Fruit fly (Drosophila melanogaster) whole organism, adult: Measurements from ENCODE around the gene armi.
A peak's percentile ranks its signal among the peaks of the same experiment; 100 is the strongest.

Experiments used
- CG11617 ChIP-seq: fragments of 200-800 bp; sonication (Bioruptor generic); optimal IDR thresholded peaks from 2 replicates; lab custom pipeline; 2017; ENCODE audit warnings: mild to moderate bottlenecking, missing biosample characterization, missing genetic modification reagents, missing genetic modification characterization
- CG12768 ChIP-seq: fragments of 200-800 bp; sonication (Bioruptor generic); optimal IDR thresholded peaks from 2 replicates; lab custom pipeline; 2017; ENCODE audit warnings: missing biosample characterization, missing genetic modification characterization, mild to moderate bottlenecking, moderate library complexity, missing genetic modification reagents
- CG14711 ChIP-seq: fragments of 200-800 bp; sonication (Bioruptor generic); optimal IDR thresholded peaks from 2 replicates; lab custom pipeline; 2018; ENCODE audit warnings: missing biosample characterization, mild to moderate bottlenecking, missing genetic modification characterization, moderate library complexity
- CG1620 ChIP-seq: fragments of 200-800 bp; sonication (Bioruptor generic); optimal IDR thresholded peaks from 2 replicates; lab custom pipeline; 2016; ENCODE audit warnings: missing biosample characterization, missing genetic modification characterization
- CG33017 ChIP-seq: fragments of 200-800 bp; sonication (Bioruptor generic); optimal IDR thresholded peaks from 2 replicates; lab custom pipeline; 2018; ENCODE audit warnings: missing biosample characterization, mild to moderate bottlenecking, missing genetic modification characterization, moderate library complexity
- CG5204 ChIP-seq: fragments of 200-800 bp; sonication (Bioruptor generic); optimal IDR thresholded peaks from 2 replicates; lab custom pipeline; 2016; ENCODE audit warnings: missing biosample characterization, missing genetic modification characterization
- CG7045 ChIP-seq: fragments of 200-800 bp; sonication (Bioruptor generic); optimal IDR thresholded peaks from 2 replicates; lab custom pipeline; 2017; ENCODE audit warnings: missing biosample characterization, mild to moderate bottlenecking, missing genetic modification characterization
- CG7101 ChIP-seq: fragments of 200-800 bp; sonication (Bioruptor generic); optimal IDR thresholded peaks from 2 replicates; lab custom pipeline; 2018; ENCODE audit warnings: missing biosample characterization, mild to moderate bottlenecking, missing genetic modification characterization, moderate library complexity
- Clk ChIP-seq: fragments of 200-800 bp; sonication (Bioruptor generic); optimal IDR thresholded peaks from 2 replicates; lab custom pipeline; 2017; ENCODE audit warnings: missing biosample characterization, missing genetic modification characterization
- Crg-1 ChIP-seq: fragments of 200-800 bp; sonication (Bioruptor generic); optimal IDR thresholded peaks from 2 replicates; lab custom pipeline; 2016; ENCODE audit warnings: missing biosample characterization, missing genetic modification characterization
- Hr96 ChIP-seq: fragments of 200-800 bp; sonication (Bioruptor generic); optimal IDR thresholded peaks from 2 replicates; lab custom pipeline; 2016; ENCODE audit warnings: missing biosample characterization, missing genetic modification characterization
- Mnt ChIP-seq: fragments of 200-800 bp; sonication (Bioruptor generic); optimal IDR thresholded peaks from 2 replicates; lab custom pipeline; 2016; ENCODE audit warnings: missing biosample characterization, mild to moderate bottlenecking, missing genetic modification characterization
- bab1 ChIP-seq: fragments of 200-800 bp; sonication (Bioruptor generic); optimal IDR thresholded peaks from 3 replicates; lab custom pipeline; 2019; ENCODE audit warnings: missing biosample characterization, mild to moderate bottlenecking, missing genetic modification characterization, moderate library complexity
- cic ChIP-seq: fragments of 200-800 bp; sonication (Bioruptor generic); optimal IDR thresholded peaks from 2 replicates; lab custom pipeline; 2017; ENCODE audit warnings: missing biosample characterization, mild to moderate bottlenecking, missing genetic modification characterization, moderate library complexity
- cnc ChIP-seq, 2 experiments: fragments of >200 bp; optimal IDR thresholded peaks; 2 replicates each; lab custom pipeline; 2017
- kay ChIP-seq: fragments of 200-800 bp; sonication (Bioruptor generic); peaks from one replicate; lab custom pipeline; 2016; ENCODE audit warnings: missing biosample characterization, missing genetic modification characterization, borderline replicate concordance
- ovo ChIP-seq: fragments of 200-800 bp; sonication (Bioruptor generic); optimal IDR thresholded peaks from 2 replicates; lab custom pipeline; 2016; ENCODE audit warnings: missing biosample characterization, missing genetic modification characterization
- pad ChIP-seq: fragments of 200-800 bp; sonication (Bioruptor generic); optimal IDR thresholded peaks from 3 replicates; lab custom pipeline; 2017; ENCODE audit warnings: missing biosample characterization, missing genetic modification characterization, mild to moderate bottlenecking, moderate library complexity, missing genetic modification reagents
- tj ChIP-seq: fragments of 200-800 bp; sonication (Bioruptor generic); optimal IDR thresholded peaks from 3 replicates; lab custom pipeline; 2017; ENCODE audit warnings: missing biosample characterization, mild to moderate bottlenecking, missing genetic modification characterization, moderate library complexity
- toe ChIP-seq: fragments of 200-800 bp; sonication (Bioruptor generic); optimal IDR thresholded peaks from 2 replicates; lab custom pipeline; 2016; ENCODE audit warnings: missing biosample characterization, missing genetic modification characterization

Gene armi

dm6 chr3L:3503248-3503647, 42.1 kb downstream of the armi start:
- TF ChIP-seq Crg-1 (GFP tag; lab: Kevin White, UChicago): no peak
- no peak for TF ChIP-seq kay (GFP tag; lab: Kevin White, UChicago)
- no peak for TF ChIP-seq CG11617 (GFP tag; lab: Kevin White, UChicago)
- no peak for TF ChIP-seq CG5204 (GFP tag; lab: Kevin White, UChicago)
- TF ChIP-seq cic: no peak
- no peak for TF ChIP-seq CG7101
- TF ChIP-seq ovo (GFP tag; lab: Kevin White, UChicago): no peak

dm6 chr3L:3512567-3512966, 51.5 kb downstream of the armi start, which contains the start of gene ImpE2:
TSS of gene ImpE2 (minus strand) at chr3L:3512681.
- no peak for TF ChIP-seq bab1 (GFP tag; lab: Kevin White, UChicago)
- no peak for TF ChIP-seq Clk (GFP tag; lab: Kevin White, UChicago)
- no peak for TF ChIP-seq CG33017 (tag; lab: Kevin White, UChicago)
- no peak for TF ChIP-seq CG7101
- no peak for TF ChIP-seq CG1620 (GFP tag; lab: Kevin White, UChicago)
- no peak for TF ChIP-seq CG7045 (GFP tag; lab: Kevin White, UChicago)
- TF ChIP-seq tj (GFP tag; lab: Kevin White, UChicago): no peak
- no peak for TF ChIP-seq Hr96 (GFP tag; lab: Kevin White, UChicago)
- TF ChIP-seq CG12768 (GFP tag; lab: Kevin White, UChicago): no peak
- TF ChIP-seq cic: no peak
- TF ChIP-seq Crg-1 (GFP tag; lab: Kevin White, UChicago): no peak
- no peak for TF ChIP-seq ovo (GFP tag; lab: Kevin White, UChicago)
- no peak for TF ChIP-seq pad (GFP tag; lab: Kevin White, UChicago)

dm6 chr3L:3512998-3513397, 51.9 kb downstream of the armi start:
- TF ChIP-seq Clk (GFP tag; lab: Kevin White, UChicago) (no peak), bab1 (GFP tag; lab: Kevin White, UChicago) (no peak), Hr96 (GFP tag; lab: Kevin White, UChicago) (no peak), Mnt (GFP tag; lab: Kevin White, UChicago) (no peak), CG12768 (GFP tag; lab: Kevin White, UChicago) (no peak), CG33017 (tag; lab: Kevin White, UChicago) (no peak), CG1620 (GFP tag; lab: Kevin White, UChicago) (no peak), Crg-1 (GFP tag; lab: Kevin White, UChicago) (no peak), CG11617 (GFP tag; lab: Kevin White, UChicago) (no peak), cnc (optimal IDR thresholded peaks at IDR 0.05; lab: Kevin White, UChicago) (no peak), ovo (GFP tag; lab: Kevin White, UChicago) (no peak), CG14711 (tag; lab: Kevin White, UChicago) (no peak), toe (GFP tag; lab: Kevin White, UChicago) (no peak), kay (GFP tag; lab: Kevin White, UChicago) (no peak), pad (GFP tag; lab: Kevin White, UChicago) (no peak), tj (GFP tag; lab: Kevin White, UChicago) (no peak), cic (no peak), CG5204 (GFP tag; lab: Kevin White, UChicago) (no peak)

dm6 chr3L:3514020-3514419, 52.9 kb downstream of the armi start:
- TF ChIP-seq CG12768 (GFP tag; lab: Kevin White, UChicago): no peak

- TF ChIP-seq Clk (GFP tag; lab: Kevin White, UChicago) (no peak), CG33017 (tag; lab: Kevin White, UChicago) (no peak), Hr96 (GFP tag; lab: Kevin White, UChicago) (no peak), CG1620 (GFP tag; lab: Kevin White, UChicago) (no peak), ovo (GFP tag; lab: Kevin White, UChicago) (no peak), Crg-1 (GFP tag; lab: Kevin White, UChicago) (no peak), kay (GFP tag; lab: Kevin White, UChicago) (no peak), bab1 (GFP tag; lab: Kevin White, UChicago) (peak; percentile 65), CG12768 (GFP tag; lab: Kevin White, UChicago) (peak; percentile 29), CG14711 (tag; lab: Kevin White, UChicago) (peak; percentile 20), cic (peak; percentile 27), CG5204 (GFP tag; lab: Kevin White, UChicago) (no peak), cnc (optimal IDR thresholded peaks at IDR 0.05; lab: Kevin White, UChicago) (no peak), CG7045 (GFP tag; lab: Kevin White, UChicago) (peak; percentile 34), pad (GFP tag; lab: Kevin White, UChicago) (peak; percentile 16), tj (GFP tag; lab: Kevin White, UChicago) (peak; percentile 32), Mnt (GFP tag; lab: Kevin White, UChicago) (peak; percentile 76), CG11617 (GFP tag; lab: Kevin White, UChicago) (no peak), CG7101 (no peak), toe (GFP tag; lab: Kevin White, UChicago) (no peak)
These were observed 54.3 kb downstream of the armi start, which contains the start of gene Eip63E for dm6 chr3L:3515280-3516020. TSS of gene Eip63E (plus strand) at chr3L:3515751.
